Worm (Caenorhabditis elegans): ENCODE data around the gene ttr-10.

The ttr-10 gene

DNA sequence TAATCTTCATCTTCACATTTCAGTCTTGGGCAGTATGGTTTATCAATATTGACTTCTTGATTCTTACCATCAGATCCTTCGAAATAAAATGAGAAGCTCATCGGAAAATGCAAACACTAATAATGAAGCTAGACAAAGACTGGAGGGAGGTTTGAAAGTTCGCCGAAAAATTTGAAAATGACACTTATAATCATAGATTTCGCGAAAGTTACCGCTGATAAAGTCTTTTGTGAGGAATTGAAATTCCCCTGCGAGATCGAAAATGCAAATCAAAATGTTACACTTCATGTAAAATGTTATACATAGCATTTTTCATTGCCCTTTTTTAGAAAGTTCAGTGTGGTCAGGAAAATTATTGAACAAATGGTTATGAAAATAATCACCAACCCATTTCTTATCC is 44.5 kb upstream of the ttr-10 start, which contains the start of gene C50E3.7:
TSS of gene C50E3.7 (minus strand) at position 101 of the 400 bp plus-strand sequence.
- TF ChIP-seq ceh-27 (GFP tag; optimal IDR thresholded peaks at IDR 0.05): no peak
- TF ChIP-seq gei-17 (GFP tag; optimal IDR thresholded peaks at IDR 0.05): no peak
- TF ChIP-seq hrde-1 (tag; optimal IDR thresholded peaks at IDR 0.05; ENCODE audit: borderline replicate concordance): no peak
- TF ChIP-seq ceh-58 (GFP tag; IDR thresholded peaks at IDR 0.05): no peak
- TF ChIP-seq T07F8.4 (tag; optimal IDR thresholded peaks at IDR 0.05): no peak
- TF ChIP-seq nhr-90 (tag; optimal IDR thresholded peaks at IDR 0.05): no peak
- no peak for TF ChIP-seq ceh-91 (GFP tag; IDR thresholded peaks at IDR 0.05)
- TF ChIP-seq Y53F4B.3 (GFP tag; IDR thresholded peaks at IDR 0.05): no peak
- no peak for TF ChIP-seq zfh-2 (GFP tag; conservative IDR thresholded peaks at IDR 0.05)
- no peak for TF ChIP-seq nfyb-1 (GFP tag; IDR thresholded peaks at IDR 0.05)

ce11 chrV:7595132-7595531 is 41.4 kb upstream of the ttr-10 start:
- TF ChIP-seq snpc-4 (GFP tag; optimal IDR thresholded peaks at IDR 0.05) (no peak), snpc-4 (tag; optimal IDR thresholded peaks at IDR 0.05) (peak in 2 of 4 experiments; percentile 72 to 81), cebp-2 (GFP tag; IDR thresholded peaks at IDR 0.05) (no peak), snpc-1.1 (tag; optimal IDR thresholded peaks at IDR 0.05; ENCODE audit: insufficient read depth) (peak; percentile 59)

- TF ChIP-seq die-1 (tag; optimal IDR thresholded peaks at IDR 0.05) (no peak), dpff-1 (tag; optimal IDR thresholded peaks at IDR 0.05) (no peak)
These were observed 36.7 kb upstream of the ttr-10 start, which contains the start of gene C50E3.6 for ce11 chrV:7590454-7590853. C50E3.6 (minus strand) TSS chrV:7590554.

DNA sequence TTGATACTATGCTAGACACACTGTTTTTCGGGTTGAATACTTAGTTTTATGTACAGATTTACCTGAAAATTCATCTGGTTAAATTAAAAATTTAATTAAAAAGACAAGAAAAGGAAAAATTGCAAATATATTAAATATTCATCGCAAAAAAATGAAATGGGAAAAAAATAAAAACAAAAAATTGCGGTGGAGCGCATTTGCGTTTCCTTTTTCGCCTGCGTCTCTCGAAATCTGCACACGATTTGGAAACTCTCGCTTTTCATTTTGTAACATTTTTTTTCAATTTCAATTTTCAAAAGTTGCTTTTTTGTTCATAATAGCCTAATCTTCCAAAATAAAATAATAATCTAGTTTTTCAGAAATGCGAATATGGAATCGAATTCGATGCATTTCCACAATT is 33.9 kb upstream of the ttr-10 start, which contains the start of the genes F19F10.11 and C50E3.5:
TSS of gene F19F10.11 (minus strand) at position 68 of the 400 bp plus-strand sequence.
TSS of gene C50E3.5 (plus strand) at position 360 of the 400 bp plus-strand sequence.
- no peak for TF ChIP-seq rpc-1 (optimal IDR thresholded peaks at IDR 0.05)
- TF ChIP-seq rpc-1 (tag; optimal IDR thresholded peaks at IDR 0.05): no peak
- TF ChIP-seq athp-1 (tag; optimal IDR thresholded peaks at IDR 0.05): no peak
- TF ChIP-seq ekl-4 (GFP tag; IDR thresholded peaks at IDR 0.05): no peak
- TF ChIP-seq unc-130 (GFP tag; optimal IDR thresholded peaks at IDR 0.05): no peak
- TF ChIP-seq attf-6 (GFP tag; IDR thresholded peaks at IDR 0.05): no peak
- TF ChIP-seq attf-5 (GFP tag; optimal IDR thresholded peaks at IDR 0.05): peak; percentile 91
- TF ChIP-seq hsf-1 (GFP tag; IDR thresholded peaks at IDR 0.05): no peak
- no peak for TF ChIP-seq lin-40 (tag; optimal IDR thresholded peaks at IDR 0.05)
- no peak for TF ChIP-seq chd-7 (tag; optimal IDR thresholded peaks at IDR 0.05)
- peak in 1 of 3 experiments; percentile 50 for TF ChIP-seq lin-35 (GFP tag; optimal IDR thresholded peaks at IDR 0.05)
- peak; percentile 28 for TF ChIP-seq lsl-1 (GFP tag; optimal IDR thresholded peaks at IDR 0.05)
- TF ChIP-seq lag-1 (GFP tag; IDR thresholded peaks at IDR 0.05): no peak
- TF ChIP-seq madf-10 (tag; optimal IDR thresholded peaks at IDR 0.05): no peak
- no peak for TF ChIP-seq ztf-28 (GFP tag; IDR thresholded peaks at IDR 0.05)
- no peak for TF ChIP-seq Y53G8AR.9 (GFP tag; conservative IDR thresholded peaks at IDR 0.05)
- no peak for TF ChIP-seq bed-2 (GFP tag; IDR thresholded peaks at IDR 0.05)
- TF ChIP-seq T07F8.4 (tag; optimal IDR thresholded peaks at IDR 0.05): no peak
- no peak for TF ChIP-seq ztf-3 (GFP tag; optimal IDR thresholded peaks at IDR 0.05)
- no peak for TF ChIP-seq C06A6.2 (GFP tag; conservative IDR thresholded peaks at IDR 0.05)
- no peak for TF ChIP-seq aptf-2 (GFP tag; conservative IDR thresholded peaks at IDR 0.05)
- no peak for TF ChIP-seq Y53F4B.3 (GFP tag; IDR thresholded peaks at IDR 0.05)
- no peak for TF ChIP-seq mel-28 (tag; optimal IDR thresholded peaks at IDR 0.05; ENCODE audit: borderline replicate concordance)
- TF ChIP-seq cebp-2 (GFP tag; IDR thresholded peaks at IDR 0.05): no peak
- no peak for TF ChIP-seq dpff-1 (tag; optimal IDR thresholded peaks at IDR 0.05)
- TF ChIP-seq lin-54 (GFP tag; optimal IDR thresholded peaks at IDR 0.05): peak; percentile 30
- TF ChIP-seq fkh-3 (tag; optimal IDR thresholded peaks at IDR 0.05): no peak
- TF ChIP-seq nhr-27 (tag; optimal IDR thresholded peaks at IDR 0.05): no peak
- peak; percentile 60 for TF ChIP-seq madf-6 (GFP tag; IDR thresholded peaks at IDR 0.05)
- no peak for TF ChIP-seq K11D2.4 (GFP tag; IDR thresholded peaks at IDR 0.05)
- no peak for TF ChIP-seq ztf-6 (GFP tag; IDR thresholded peaks at IDR 0.05)
- TF ChIP-seq ceh-27 (GFP tag; optimal IDR thresholded peaks at IDR 0.05): no peak
- no peak for TF ChIP-seq F39B2.1 (GFP tag; IDR thresholded peaks at IDR 0.05)

Measured in whole organism, young adult.